Worm (Caenorhabditis elegans): ENCODE results near the gene fut-6.

fut-6 gene

ce11 chrII:4606687-4607297 lies 48.9 kb downstream of the fut-6 start:
- peak; percentile 66 for TF ChIP-seq lin-14 (GFP tag; optimal IDR thresholded peaks at IDR 0.05)
- no peak for TF ChIP-seq ztf-4 (tag; optimal IDR thresholded peaks at IDR 0.05)
- TF ChIP-seq sup-37 (GFP tag; optimal IDR thresholded peaks at IDR 0.05) = no peak
- no peak for TF ChIP-seq egl-27 (tag; optimal IDR thresholded peaks at IDR 0.05)
- no peak for TF ChIP-seq pag-3 (tag; optimal IDR thresholded peaks at IDR 0.05; ENCODE audit: borderline replicate concordance, insufficient read depth)
- TF ChIP-seq nhr-19 (GFP tag; conservative IDR thresholded peaks at IDR 0.05) = no peak
- peak in 1 of 3 experiments; percentile 5 for TF ChIP-seq dpl-1 (GFP tag; optimal IDR thresholded peaks at IDR 0.05)
- no peak for TF ChIP-seq aha-1 (tag; optimal IDR thresholded peaks at IDR 0.05)
- TF ChIP-seq lin-13 (GFP tag; optimal IDR thresholded peaks at IDR 0.05) = no peak
- TF ChIP-seq efl-1 (optimal IDR thresholded peaks at IDR 0.05) = peak in 1 of 2 experiments; percentile 7
- no peak for TF ChIP-seq efl-1 (GFP tag; optimal IDR thresholded peaks at IDR 0.05 in 1 of 2)
- no peak for TF ChIP-seq fos-1 (tag; optimal IDR thresholded peaks at IDR 0.05)
- no peak for TF ChIP-seq snu-23 (GFP tag; optimal IDR thresholded peaks at IDR 0.05)
- TF ChIP-seq sptf-1 (tag; optimal IDR thresholded peaks at IDR 0.05) = no peak
- no peak for TF ChIP-seq nhr-77 (tag; optimal IDR thresholded peaks at IDR 0.05)
- no peak for TF ChIP-seq Y116A8C.19 (tag; optimal IDR thresholded peaks at IDR 0.05; ENCODE audit: borderline replicate concordance)
- peak; percentile 41 for TF ChIP-seq fkh-10 (GFP tag; optimal IDR thresholded peaks at IDR 0.05)
- TF ChIP-seq lin-15B (tag; optimal IDR thresholded peaks at IDR 0.05) = no peak
- TF ChIP-seq ces-1 (GFP tag; optimal IDR thresholded peaks at IDR 0.05) = peak; percentile 65
- no peak for TF ChIP-seq nhr-76 (tag; optimal IDR thresholded peaks at IDR 0.05)
- peak; percentile 31 for TF ChIP-seq nhr-85 (tag)

DNA sequence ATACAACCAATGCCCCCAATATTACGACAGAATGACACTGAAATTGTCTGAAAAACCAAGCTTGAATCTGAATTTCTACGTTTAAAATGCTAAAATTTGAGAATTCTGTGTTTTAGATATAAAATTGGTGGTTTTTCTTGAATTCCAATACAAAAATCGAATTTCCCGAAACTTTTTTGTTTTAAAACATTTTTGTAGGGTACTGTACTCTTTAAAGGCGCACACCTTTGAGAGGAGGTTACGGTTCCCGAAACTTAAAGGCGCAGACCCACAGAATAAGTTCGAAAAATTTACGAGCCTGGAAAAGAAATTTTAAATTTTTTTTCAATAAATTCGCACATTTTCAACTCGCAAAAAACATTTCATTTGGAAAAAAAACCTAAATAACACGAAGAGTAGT lies 51.1 kb downstream of the fut-6 start:
- no peak for TF ChIP-seq alr-1 (tag; optimal IDR thresholded peaks at IDR 0.05; ENCODE audit: borderline replicate concordance)
- TF ChIP-seq efl-1 (optimal IDR thresholded peaks at IDR 0.05) = no peak
- peak in 1 of 2 experiments; percentile 72 for TF ChIP-seq efl-1 (GFP tag; optimal IDR thresholded peaks at IDR 0.05 in 1 of 2)

DNA sequence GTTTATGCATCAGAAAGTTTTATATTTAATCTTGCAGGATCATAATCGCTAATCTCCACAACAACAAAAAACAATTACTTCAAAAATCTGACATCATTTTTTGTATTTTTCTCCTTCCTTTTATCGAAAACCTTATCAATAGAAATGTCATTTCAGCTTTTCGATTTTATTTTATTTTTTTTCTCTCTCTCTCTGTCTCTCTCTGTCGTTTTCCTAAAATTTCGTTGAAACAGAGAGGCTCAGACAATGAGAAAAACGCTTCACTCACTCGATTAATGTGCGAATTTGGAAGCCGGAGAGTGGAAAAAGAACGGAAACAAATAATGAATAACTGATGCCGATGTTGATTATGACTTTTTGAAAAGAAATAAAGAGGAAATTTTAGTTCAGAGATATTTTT lies 51.6 kb downstream of the fut-6 start:
- peak; percentile 36 for TF ChIP-seq lin-14 (GFP tag; optimal IDR thresholded peaks at IDR 0.05)
- no peak for TF ChIP-seq fkh-8 (tag; optimal IDR thresholded peaks at IDR 0.05)
- TF ChIP-seq lir-3 (tag; optimal IDR thresholded peaks at IDR 0.05; ENCODE audit: poor library complexity) = no peak
- TF ChIP-seq efl-1 (optimal IDR thresholded peaks at IDR 0.05) = peak in 1 of 2 experiments; percentile 9
- peak in 1 of 2 experiments; percentile 58 for TF ChIP-seq efl-1 (GFP tag; optimal IDR thresholded peaks at IDR 0.05 in 1 of 2)
- peak; percentile 84 for TF ChIP-seq elt-2 (tag; optimal IDR thresholded peaks at IDR 0.05)
- peak; percentile 17 for TF ChIP-seq nhr-71 (tag; optimal IDR thresholded peaks at IDR 0.05)
- TF ChIP-seq lin-35 (GFP tag; optimal IDR thresholded peaks at IDR 0.05) = peak in 1 of 2 experiments; percentile 37
